Fruit fly (Drosophila melanogaster) whole organism, embryonic: Measurements from ENCODE around the gene Lamtor5.

Experiments used
- Adf1 ChIP-seq: fragments of 200-800 bp; sonication (Bioruptor generic); IDR thresholded peaks from 2 replicates; pipeline ENCODE4 v1.3.6; 2022; ENCODE audit warnings: missing biosample characterization, missing genetic modification characterization
- Bdp1 ChIP-seq: fragments of 200-800 bp; sonication (Bioruptor generic); optimal IDR thresholded peaks from 3 replicates; lab custom pipeline; 2016; ENCODE audit warnings: missing biosample characterization, missing genetic modification characterization
- CG10267 ChIP-seq: fragments of 200-800 bp; sonication (Bioruptor generic); optimal IDR thresholded peaks from 2 replicates; lab custom pipeline; 2018; ENCODE audit warnings: missing biosample characterization, mild to moderate bottlenecking, missing genetic modification characterization, moderate library complexity
- CG10462 ChIP-seq: fragments of 200-800 bp; sonication (Bioruptor generic); optimal IDR thresholded peaks from 2 replicates; lab custom pipeline; 2016; ENCODE audit warnings: missing biosample characterization, missing genetic modification characterization
- CG11504 ChIP-seq: fragments of 200-800 bp; sonication (Bioruptor generic); optimal IDR thresholded peaks from 3 replicates; lab custom pipeline; 2019; ENCODE audit warnings: missing biosample characterization, mild to moderate bottlenecking, missing genetic modification characterization, moderate library complexity
- CG11696 ChIP-seq: fragments of 200-800 bp; sonication (Bioruptor generic); IDR thresholded peaks from 2 replicates; pipeline ENCODE4 v1.3.6; 2022; ENCODE audit warnings: missing biosample characterization, missing genetic modification characterization
- CG1603 ChIP-seq: fragments of 200-800 bp; sonication (Bioruptor generic); optimal IDR thresholded peaks from 2 replicates; lab custom pipeline; 2019; ENCODE audit warnings: missing biosample characterization, mild to moderate bottlenecking, missing genetic modification characterization, moderate library complexity
- CG1647 ChIP-seq: fragments of 200-800 bp; sonication (Bioruptor generic); optimal IDR thresholded peaks from 3 replicates; lab custom pipeline; 2016; ENCODE audit warnings: missing biosample characterization, missing genetic modification characterization
- CG17328 ChIP-seq: fragments of 200-800 bp; sonication (Bioruptor generic); IDR thresholded peaks from 2 replicates; pipeline ENCODE4 v1.3.6; 2022; ENCODE audit warnings: missing biosample characterization, missing genetic modification characterization
- CG17359 ChIP-seq: fragments of 200-800 bp; sonication (Bioruptor generic); optimal IDR thresholded peaks from 3 replicates; lab custom pipeline; 2018; ENCODE audit warnings: missing biosample characterization, mild to moderate bottlenecking, missing genetic modification characterization, moderate library complexity
- CG3407 ChIP-seq: fragments of 200-800 bp; sonication (Bioruptor generic); optimal IDR thresholded peaks from 2 replicates; lab custom pipeline; 2018; ENCODE audit warnings: missing biosample characterization, mild to moderate bottlenecking, missing genetic modification characterization
- CG34224 ChIP-seq: fragments of 200-800 bp; sonication (Bioruptor generic); IDR thresholded peaks from 3 replicates; pipeline ENCODE4 v1.3.6; 2022; ENCODE audit warnings: missing biosample characterization, missing genetic modification characterization; ENCODE audit not compliant: partially characterized antibody
- CG4282 ChIP-seq: fragments of 200-800 bp; sonication (Bioruptor generic); optimal IDR thresholded peaks from 2 replicates; lab custom pipeline; 2016; ENCODE audit warnings: missing biosample characterization, missing genetic modification characterization
- CG43689 ChIP-seq: fragments of 200-800 bp; sonication (Bioruptor generic); IDR thresholded peaks from 2 replicates; pipeline ENCODE4 v1.3.6; 2022; ENCODE audit warnings: missing biosample characterization, missing genetic modification characterization
- CG5953 ChIP-seq: fragments of 200-800 bp; sonication (Bioruptor generic); IDR thresholded peaks from 2 replicates; pipeline ENCODE4 v1.3.6; 2022; ENCODE audit warnings: missing biosample characterization, missing genetic modification characterization
- CG6791 ChIP-seq: fragments of 200-800 bp; sonication (Bioruptor generic); IDR thresholded peaks from 3 replicates; pipeline ENCODE4 v1.3.6; 2022; ENCODE audit warnings: missing biosample characterization, missing genetic modification characterization; ENCODE audit not compliant: partially characterized antibody
- CG8765 ChIP-seq: fragments of 200-800 bp; sonication (Bioruptor generic); IDR thresholded peaks from 2 replicates; pipeline ENCODE4 v1.3.6; 2022; ENCODE audit warnings: missing biosample characterization, missing genetic modification characterization
- CG9609 ChIP-seq: fragments of 200-800 bp; sonication (Bioruptor generic); optimal IDR thresholded peaks from 3 replicates; lab custom pipeline; 2016; ENCODE audit warnings: missing biosample characterization, missing genetic modification characterization
- CrebB ChIP-seq: fragments of 200-800 bp; sonication (Bioruptor generic); optimal IDR thresholded peaks from 3 replicates; lab custom pipeline; 2018; ENCODE audit warnings: missing biosample characterization, mild to moderate bottlenecking, missing genetic modification characterization
- Dad ChIP-seq: fragments of 200-800 bp; sonication (Bioruptor generic); optimal IDR thresholded peaks from 3 replicates; lab custom pipeline; 2016; ENCODE audit warnings: missing biosample characterization, missing genetic modification characterization
- ERR ChIP-seq: fragments of 200-800 bp; sonication (Bioruptor generic); optimal IDR thresholded peaks from 2 replicates; lab custom pipeline; 2016; ENCODE audit warnings: missing biosample characterization, missing genetic modification characterization
- Fer1 ChIP-seq: fragments of 200-800 bp; sonication (Bioruptor generic); optimal IDR thresholded peaks from 2 replicates; lab custom pipeline; 2017; ENCODE audit warnings: missing biosample characterization, mild to moderate bottlenecking, missing genetic modification characterization
- Gsc ChIP-seq: fragments of 200-800 bp; sonication (Bioruptor generic); IDR thresholded peaks from 2 replicates; pipeline ENCODE4 v1.3.6; 2022; ENCODE audit warnings: missing biosample characterization, missing genetic modification characterization
- Hand ChIP-seq: fragments of 200-800 bp; sonication (Bioruptor generic); optimal IDR thresholded peaks from 2 replicates; lab custom pipeline; 2017; ENCODE audit warnings: mild to moderate bottlenecking, missing biosample characterization, missing genetic modification reagents, missing genetic modification characterization
- HmgD ChIP-seq: fragments of 200-800 bp; sonication (Bioruptor generic); optimal IDR thresholded peaks from 3 replicates; lab custom pipeline; 2016; ENCODE audit warnings: missing biosample characterization, missing genetic modification characterization
- Hr3 ChIP-seq: fragments of 200-800 bp; sonication (Bioruptor generic); optimal IDR thresholded peaks from 3 replicates; lab custom pipeline; 2016; ENCODE audit warnings: missing biosample characterization, missing genetic modification characterization
- Lpt ChIP-seq: fragments of >200 bp; optimal IDR thresholded peaks from 2 replicates; lab custom pipeline; 2018; ENCODE audit warnings: missing biosample characterization, missing genetic modification characterization
- Rx ChIP-seq: fragments of 200-800 bp; sonication (Bioruptor generic); IDR thresholded peaks from 2 replicates; pipeline ENCODE4 v1.3.6; 2022; ENCODE audit warnings: missing biosample characterization, missing genetic modification characterization
- abd-A ChIP-seq: fragments of 200-800 bp; sonication (Bioruptor generic); optimal IDR thresholded peaks from 3 replicates; lab custom pipeline; 2019; ENCODE audit warnings: missing biosample characterization, mild to moderate bottlenecking, missing genetic modification characterization, moderate library complexity
- amos ChIP-seq: fragments of 200-800 bp; sonication (Bioruptor generic); IDR thresholded peaks from 2 replicates; pipeline ENCODE4 v1.3.6; 2022; ENCODE audit warnings: missing biosample characterization, missing genetic modification characterization; ENCODE audit not compliant: partially characterized antibody
- az2 ChIP-seq: fragments of 200-800 bp; sonication (Bioruptor generic); optimal IDR thresholded peaks from 3 replicates; lab custom pipeline; 2016; ENCODE audit warnings: missing biosample characterization, missing genetic modification characterization
- bab2 ChIP-seq: fragments of 200-800 bp; sonication (Bioruptor generic); optimal IDR thresholded peaks from 2 replicates; lab custom pipeline; 2016; ENCODE audit warnings: missing biosample characterization, missing genetic modification characterization
- bowl ChIP-seq: fragments of 200-800 bp; sonication (Bioruptor generic); IDR thresholded peaks from 2 replicates; pipeline ENCODE4 v1.3.6; 2022; ENCODE audit warnings: missing biosample characterization, missing genetic modification characterization
- dimm ChIP-seq: fragments of 200-800 bp; sonication (Bioruptor generic); IDR thresholded peaks from 2 replicates; pipeline ENCODE4 v1.3.6; 2022; ENCODE audit warnings: missing biosample characterization, missing genetic modification characterization
- esg ChIP-seq: fragments of 200-800 bp; sonication (Bioruptor generic); conservative IDR thresholded peaks from 2 replicates; pipeline ENCODE4 v1.3.6; 2022; ENCODE audit warnings: missing biosample characterization, missing genetic modification characterization
- fru ChIP-seq: fragments of >200 bp; optimal IDR thresholded peaks from 2 replicates; lab custom pipeline; 2017
- gem ChIP-seq: fragments of 200-800 bp; sonication (Bioruptor generic); optimal IDR thresholded peaks from 2 replicates; lab custom pipeline; 2019; ENCODE audit warnings: missing biosample characterization, mild to moderate bottlenecking, missing genetic modification characterization, moderate library complexity
- gfzf ChIP-seq: fragments of 200-800 bp; sonication (Bioruptor generic); optimal IDR thresholded peaks from 2 replicates; lab custom pipeline; 2016; ENCODE audit warnings: missing biosample characterization, mild to moderate bottlenecking, missing genetic modification characterization, moderate library complexity
- hbn ChIP-seq: fragments of 200-800 bp; sonication (Bioruptor generic); IDR thresholded peaks from 2 replicates; pipeline ENCODE4 v1.3.6; 2022; ENCODE audit warnings: missing biosample characterization, missing genetic modification characterization; ENCODE audit not compliant: partially characterized antibody
- klu ChIP-seq: fragments of 200-800 bp; sonication (Bioruptor generic); IDR thresholded peaks from 2 replicates; pipeline ENCODE4 v1.3.6; 2022; ENCODE audit warnings: missing biosample characterization, missing genetic modification characterization
- lbe ChIP-seq: fragments of 200-800 bp; sonication (Bioruptor generic); optimal IDR thresholded peaks from 2 replicates; lab custom pipeline; 2016; ENCODE audit warnings: missing biosample characterization, mild to moderate bottlenecking, missing genetic modification characterization
- nmo ChIP-seq: fragments of 200-800 bp; sonication (Bioruptor generic); optimal IDR thresholded peaks from 2 replicates; lab custom pipeline; 2018; ENCODE audit warnings: missing biosample characterization, mild to moderate bottlenecking, missing genetic modification characterization, moderate library complexity
- pita ChIP-seq: fragments of 200-800 bp; sonication (Bioruptor generic); optimal IDR thresholded peaks from 2 replicates; lab custom pipeline; 2017; ENCODE audit warnings: missing biosample characterization, mild to moderate bottlenecking, missing genetic modification characterization
- psq ChIP-seq: fragments of 200-800 bp; sonication (Bioruptor generic); optimal IDR thresholded peaks from 2 replicates; lab custom pipeline; 2017; ENCODE audit warnings: missing biosample characterization, missing genetic modification characterization
- pzg ChIP-seq: fragments of 200-800 bp; sonication (Bioruptor generic); optimal IDR thresholded peaks from 3 replicates; lab custom pipeline; 2018; ENCODE audit warnings: missing biosample characterization, mild to moderate bottlenecking, missing genetic modification characterization, moderate library complexity
- repo ChIP-seq: fragments of 200-800 bp; sonication (Bioruptor generic); optimal IDR thresholded peaks from 2 replicates; lab custom pipeline; 2016; ENCODE audit warnings: missing biosample characterization, missing genetic modification characterization
- sc ChIP-seq, 3 experiments: fragments of >200 bp in 2 of 3; fragments of 200-800 bp in 1 of 3; sonication (Bioruptor generic) in 1 of 3; optimal IDR thresholded peaks; 2 replicates in 2 of 3; 3 replicates in 1 of 3; lab custom pipeline; 2017; ENCODE audit warnings: mild to moderate bottlenecking in 1 of 3, missing biosample characterization in 1 of 3, missing genetic modification characterization in 1 of 3, missing genetic modification reagents in 1 of 3
- sd ChIP-seq: fragments of 200-800 bp; sonication (Bioruptor generic); optimal IDR thresholded peaks from 3 replicates; lab custom pipeline; 2018; ENCODE audit warnings: missing biosample characterization, mild to moderate bottlenecking, missing genetic modification characterization, moderate library complexity
- sens-2 ChIP-seq: fragments of 200-800 bp; sonication (Bioruptor generic); IDR thresholded peaks from 2 replicates; pipeline ENCODE4 v1.3.6; 2022; ENCODE audit warnings: missing biosample characterization, missing genetic modification characterization
- sim ChIP-seq: fragments of 200-800 bp; sonication (Bioruptor generic); IDR thresholded peaks from 2 replicates; pipeline ENCODE4 v1.3.6; 2022; ENCODE audit warnings: missing biosample characterization, missing genetic modification characterization
- sr ChIP-seq: fragments of 200-800 bp; sonication (Bioruptor generic); IDR thresholded peaks from 3 replicates; pipeline ENCODE4 v1.3.6; 2022; ENCODE audit warnings: missing biosample characterization, missing genetic modification characterization
- tap ChIP-seq: fragments of 200-800 bp; optimal IDR thresholded peaks from 3 replicates; lab custom pipeline; 2019; ENCODE audit warnings: missing biosample characterization, mild to moderate bottlenecking, missing genetic modification characterization, moderate library complexity
- unpg ChIP-seq: fragments of 200-800 bp; sonication (Bioruptor generic); optimal IDR thresholded peaks from 3 replicates; lab custom pipeline; 2018; ENCODE audit warnings: missing biosample characterization, mild to moderate bottlenecking, missing genetic modification characterization, moderate library complexity

The Lamtor5 gene

DNA sequence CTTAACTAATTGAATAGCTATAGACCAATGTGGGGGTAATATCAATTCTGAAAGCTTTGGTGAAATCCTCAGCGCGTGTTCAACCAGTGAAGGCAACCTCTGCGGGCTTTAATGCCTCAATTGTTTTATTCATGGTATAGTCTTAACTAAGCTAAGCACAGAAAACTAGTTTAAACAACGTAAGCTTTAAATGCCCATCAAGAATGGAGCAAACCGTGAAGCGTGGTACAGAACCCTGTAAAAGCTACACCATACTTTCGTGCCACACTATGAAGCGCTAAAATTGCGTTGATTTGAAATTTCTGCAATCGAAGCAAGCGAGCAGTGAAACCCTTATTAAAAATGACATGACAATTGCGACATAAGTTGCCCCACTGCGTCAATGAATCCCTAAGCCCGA, 37.7 kb downstream of the Lamtor5 start:
- TF ChIP-seq esg (GFP tag; lab: Robert Waterston, UW) (no peak), hbn (no peak), CG1647 (GFP tag; lab: Kevin White, UChicago) (no peak), CG11696 (GFP tag; lab: Robert Waterston, UW) (no peak), Fer1 (GFP tag; lab: Kevin White, UChicago) (no peak), CG11504 (tag; lab: Kevin White, UChicago) (no peak), amos (GFP tag; lab: Robert Waterston, UW) (no peak), az2 (no peak), sim (GFP tag; lab: Robert Waterston, UW) (no peak), CG6791 (no peak), CG17359 (tag; lab: Kevin White, UChicago) (no peak), ERR (GFP tag; lab: Kevin White, UChicago) (no peak), CG1603 (tag; lab: Kevin White, UChicago) (no peak), HmgD (no peak), CG8765 (GFP tag; lab: Robert Waterston, UW) (no peak), CG5953 (GFP tag; lab: Robert Waterston, UW) (no peak), CrebB (no peak), bowl (no peak), CG10267 (tag; lab: Kevin White, UChicago) (no peak), pzg (GFP tag; lab: Kevin White, UChicago) (peak; percentile 24), repo (GFP tag; lab: Kevin White, UChicago) (no peak), nmo (GFP tag; lab: Kevin White, UChicago) (no peak), bab2 (GFP tag; lab: Kevin White, UChicago) (no peak), sens-2 (GFP tag; lab: Robert Waterston, UW) (no peak), lbe (GFP tag; lab: Kevin White, UChicago) (no peak), CG43689 (GFP tag; lab: Robert Waterston, UW) (no peak), CG3407 (no peak), Lpt (no peak), pita (GFP tag; lab: Kevin White, UChicago) (peak; percentile 17), unpg (GFP tag; lab: Kevin White, UChicago) (no peak), Rx (GFP tag; lab: Robert Waterston, UW) (no peak), CG9609 (GFP tag; lab: Kevin White, UChicago) (no peak), dimm (no peak), Bdp1 (GFP tag; lab: Kevin White, UChicago) (no peak), CG34224 (GFP tag; lab: Robert Waterston, UW) (no peak), Gsc (GFP tag; lab: Robert Waterston, UW) (no peak), abd-A (tag; lab: Kevin White, UChicago) (no peak), tap (tag; lab: Kevin White, UChicago) (no peak), Hr3 (GFP tag; lab: Kevin White, UChicago) (no peak), klu (GFP tag; lab: Robert Waterston, UW) (no peak), Adf1 (no peak), CG10462 (GFP tag; lab: Kevin White, UChicago) (no peak), sr (GFP tag; lab: Robert Waterston, UW) (no peak), gem (no peak), Dad (GFP tag; lab: Kevin White, UChicago) (no peak), CG17328 (no peak), Hand (GFP tag; lab: Kevin White, UChicago) (no peak), CG4282 (no peak), sd (no peak), psq (no peak), fru (lab: Kevin White, UChicago) (no peak), gfzf (GFP tag; lab: Kevin White, UChicago) (peak; percentile 30), sc (optimal IDR thresholded peaks at IDR 0.05; lab: Kevin White, UChicago) (no peak), sc (GFP tag; optimal IDR thresholded peaks at IDR 0.05; lab: Kevin White, UChicago) (no peak)
